Worm (Caenorhabditis elegans) whole organism, mixed stage, embryonic: ENCODE measurements around the gene B0034.4.

Source experiments
- bed-3 ChIP-seq: fragments of 200-800 bp; sonication (Bioruptor generic); optimal IDR thresholded peaks from 3 replicates; lab custom pipeline; 2018; ENCODE audit warnings: mild to moderate bottlenecking, missing genetic modification characterization, moderate library complexity, missing compliant biosample characterization
- ces-1 ChIP-seq: fragments of 150-350 bp; optimal IDR thresholded peaks from 2 replicates; lab custom pipeline; 2014; ENCODE audit warnings: missing biosample characterization, missing genetic modification reagents, missing genetic modification characterization
- elt-1 ChIP-seq: sonication (generic microtip); optimal IDR thresholded peaks from 2 replicates; lab custom pipeline; 2017; ENCODE audit warnings: missing genetic modification characterization, mild to moderate bottlenecking, missing compliant biosample characterization, antibody characterized with exemption, moderate library complexity, borderline replicate concordance; ENCODE audit not compliant: insufficient read depth
- lsy-2 ChIP-seq: fragments of 150-350 bp; optimal IDR thresholded peaks from 2 replicates; lab custom pipeline; 2014; ENCODE audit warnings: missing biosample characterization, missing genetic modification characterization
- mab-5 ChIP-seq: fragments of 150-350 bp; optimal IDR thresholded peaks from 2 replicates; lab custom pipeline; 2014; ENCODE audit warnings: missing biosample characterization, missing genetic modification characterization
- mep-1 ChIP-seq: fragments of 150-350 bp; optimal IDR thresholded peaks from 2 replicates; lab custom pipeline; 2017; ENCODE audit warnings: missing biosample characterization, missing genetic modification reagents, missing genetic modification characterization, inconsistent platforms
- nhr-2 ChIP-seq: fragments of 150-350 bp; optimal IDR thresholded peaks from 2 replicates; lab custom pipeline; 2014; ENCODE audit warnings: missing biosample characterization, missing genetic modification characterization
- nhr-28 ChIP-seq: fragments of 150-350 bp; optimal IDR thresholded peaks from 2 replicates; lab custom pipeline; 2014; ENCODE audit warnings: missing biosample characterization, missing genetic modification characterization
- nhr-76 ChIP-seq: sonication (generic microtip); optimal IDR thresholded peaks from 2 replicates; lab custom pipeline; 2017; ENCODE audit warnings: missing biosample characterization, missing genetic modification characterization
- snpc-4 ChIP-seq: fragments of 150-350 bp; optimal IDR thresholded peaks from 2 replicates; lab custom pipeline; 2014; ENCODE audit warnings: missing biosample characterization, missing genetic modification characterization
- sptf-1 ChIP-seq: sonication (generic microtip); optimal IDR thresholded peaks from 2 replicates; lab custom pipeline; 2017; ENCODE audit warnings: mild to moderate bottlenecking, missing genetic modification characterization, moderate library complexity, missing compliant biosample characterization
- zip-8 ChIP-seq: fragments of 150-350 bp; optimal IDR thresholded peaks from 2 replicates; lab custom pipeline; 2014; ENCODE audit warnings: missing biosample characterization, missing genetic modification characterization
- ztf-11 ChIP-seq: fragments of 150-350 bp; optimal IDR thresholded peaks from 2 replicates; lab custom pipeline; 2014; ENCODE audit warnings: missing biosample characterization, missing genetic modification characterization

ce11 chrII:5997257-5997656, 27.9 kb upstream of the B0034.4 start, which contains the start of gene ins-5:
- TF ChIP-seq ztf-11 (tag; lab: Kevin White, UChicago), result no peak
- no peak for TF ChIP-seq bed-3
- no peak for TF ChIP-seq lsy-2
- no peak for TF ChIP-seq mab-5 (tag; lab: Kevin White, UChicago)
- TF ChIP-seq ces-1 (GFP tag; lab: Kevin White, UChicago), result no peak
- no peak for TF ChIP-seq nhr-76 (tag; lab: Kevin White, UChicago)
- no peak for TF ChIP-seq elt-1 (tag; lab: Kevin White, UChicago)
- no peak for TF ChIP-seq snpc-4
- no peak for TF ChIP-seq nhr-28 (tag; lab: Kevin White, UChicago)
- TF ChIP-seq nhr-2 (tag; lab: Kevin White, UChicago), result no peak
- no peak for TF ChIP-seq zip-8
- TF ChIP-seq sptf-1, result no peak
- TF ChIP-seq mep-1 (tag; lab: Kevin White, UChicago), result no peak
